Worm (Caenorhabditis elegans) whole organism, L4 larva: ENCODE results near the gene Y37H2A.14.
A peak's percentile ranks its signal among the peaks of the same experiment; 100 is the strongest.

Experiments used
- F10B5.3 ChIP-seq: sonication (generic microtip); optimal IDR thresholded peaks from 2 replicates; lab custom pipeline; 2016; ENCODE audit warnings: mild to moderate bottlenecking, missing genetic modification characterization, missing compliant biosample characterization
- F26F4.8 ChIP-seq: fragments of 200-800 bp; sonication (Bioruptor generic); conservative IDR thresholded peaks from 2 replicates; pipeline ENCODE4 v1.3.6; 2022; ENCODE audit warnings: missing genetic modification characterization, missing compliant biosample characterization
- F44E2.7 ChIP-seq: fragments of 200-800 bp; sonication (Bioruptor generic); IDR thresholded peaks from 2 replicates; pipeline ENCODE4 v2.1.2; 2022; ENCODE audit warnings: missing genetic modification characterization, missing compliant biosample characterization
- F49E8.2 ChIP-seq: sonication (generic microtip); optimal IDR thresholded peaks from 2 replicates; lab custom pipeline; 2016; ENCODE audit warnings: missing compliant biosample characterization, mild to moderate bottlenecking, missing genetic modification characterization, borderline replicate concordance
- R02D3.7 ChIP-seq: fragments of 150-350 bp; sonication (generic microtip); optimal IDR thresholded peaks from 3 replicates; lab custom pipeline; 2014; ENCODE audit warnings: missing biosample characterization, missing genetic modification characterization
- T26A8.4 ChIP-seq: fragments of 200-800 bp; sonication (Bioruptor generic); IDR thresholded peaks from 2 replicates; pipeline ENCODE4 v1.3.6; 2022; ENCODE audit warnings: missing genetic modification characterization, missing compliant biosample characterization
- ZK337.2 ChIP-seq: fragments of 200-800 bp; sonication (Bioruptor generic); IDR thresholded peaks from 2 replicates; pipeline ENCODE4 v1.3.6; 2022; ENCODE audit warnings: missing genetic modification reagents, missing genetic modification characterization, missing compliant biosample characterization
- ZK546.5 ChIP-seq, 2 experiments: sonication (generic microtip); optimal IDR thresholded peaks; 2 replicates each; lab custom pipeline; 2017; ENCODE audit warnings: missing biosample characterization in 2 of 2, missing genetic modification characterization in 2 of 2
- aha-1 ChIP-seq: fragments of 150-350 bp; peaks from one replicate; lab custom pipeline; 2014; ENCODE audit warnings: missing biosample characterization, missing genetic modification characterization
- arid-1 ChIP-seq: fragments of 200-800 bp; sonication (Bioruptor generic); conservative IDR thresholded peaks from 2 replicates; pipeline ENCODE4 v1.3.6; 2022; ENCODE audit warnings: missing genetic modification reagents, missing genetic modification characterization, missing compliant biosample characterization
- ctbp-1 ChIP-seq: fragments of 200-800 bp; sonication (Bioruptor generic); IDR thresholded peaks from 2 replicates; pipeline ENCODE4 v1.3.6; 2022; ENCODE audit warnings: missing genetic modification reagents, missing genetic modification characterization, missing compliant biosample characterization
- daf-19 ChIP-seq: fragments of 200-800 bp; sonication (Bioruptor generic); conservative IDR thresholded peaks from 2 replicates; pipeline ENCODE4 v1.3.6; 2022; ENCODE audit warnings: missing genetic modification characterization, missing compliant biosample characterization
- dpl-1 ChIP-seq: fragments of 150-350 bp; optimal IDR thresholded peaks from 2 replicates; lab custom pipeline; 2014; ENCODE audit warnings: missing biosample characterization, missing genetic modification reagents, missing genetic modification characterization
- fkh-10 ChIP-seq: fragments of 150-350 bp; optimal IDR thresholded peaks from 2 replicates; lab custom pipeline; 2014; ENCODE audit warnings: missing biosample characterization, missing genetic modification reagents, missing genetic modification characterization
- hlh-30 ChIP-seq: sonication (generic microtip); optimal IDR thresholded peaks from 2 replicates; lab custom pipeline; 2017; ENCODE audit warnings: antibody characterized with exemption, mild to moderate bottlenecking, missing genetic modification characterization, missing compliant biosample characterization; ENCODE audit not compliant: insufficient read depth
- hmg-1.1 ChIP-seq: fragments of 200-800 bp; sonication (Bioruptor generic); IDR thresholded peaks from 2 replicates; pipeline ENCODE4 v1.3.6; 2022; ENCODE audit warnings: missing genetic modification reagents, missing genetic modification characterization, missing compliant biosample characterization
- jun-1 ChIP-seq: fragments of 150-350 bp; optimal IDR thresholded peaks from 2 replicates; lab custom pipeline; 2014; ENCODE audit warnings: missing biosample characterization, missing genetic modification reagents, missing genetic modification characterization
- lin-38 ChIP-seq: fragments of 200-800 bp; sonication (Bioruptor generic); IDR thresholded peaks from 2 replicates; pipeline ENCODE4 v1.3.6; 2022; ENCODE audit warnings: missing genetic modification reagents, missing genetic modification characterization, missing compliant biosample characterization
- lsy-2 ChIP-seq, 2 experiments: fragments of 150-350 bp in 1 of 2; sonication (generic microtip) in 1 of 2; optimal IDR thresholded peaks; 2 replicates each; lab custom pipeline; 2014 to 2017; ENCODE audit warnings: missing biosample characterization in 2 of 2, missing genetic modification characterization in 2 of 2
- madf-5 ChIP-seq, 2 experiments: fragments of 200-800 bp; sonication (Bioruptor generic); IDR thresholded peaks; 2 replicates each; pipeline ENCODE4 v1.3.6; 2022; ENCODE audit warnings: missing compliant biosample characterization in 2 of 2, missing genetic modification characterization in 2 of 2
- mep-1 ChIP-seq: fragments of 150-350 bp; sonication (generic microtip); optimal IDR thresholded peaks from 3 replicates; lab custom pipeline; 2014; ENCODE audit warnings: missing biosample characterization, missing genetic modification characterization
- mes-2 ChIP-seq: sonication (generic microtip); optimal IDR thresholded peaks from 2 replicates; lab custom pipeline; 2016; ENCODE audit warnings: missing genotype, mild to moderate bottlenecking, missing genetic modification characterization, missing compliant biosample characterization; ENCODE audit not compliant: poor library complexity, severe bottlenecking
- nhr-10 ChIP-seq: fragments of 150-350 bp; optimal IDR thresholded peaks from 2 replicates; lab custom pipeline; 2014; ENCODE audit warnings: missing biosample characterization, missing genetic modification characterization
- nhr-102 ChIP-seq: sonication (generic microtip); optimal IDR thresholded peaks from 2 replicates; lab custom pipeline; 2016; ENCODE audit warnings: mild to moderate bottlenecking, missing genetic modification characterization, moderate library complexity, missing compliant biosample characterization
- nhr-111 ChIP-seq: fragments of 200-800 bp; sonication (Bioruptor generic); optimal IDR thresholded peaks from 2 replicates; lab custom pipeline; 2018; ENCODE audit warnings: mild to moderate bottlenecking, missing genetic modification characterization, missing compliant biosample characterization
- nhr-237 ChIP-seq: sonication (generic microtip); optimal IDR thresholded peaks from 2 replicates; lab custom pipeline; 2017; ENCODE audit warnings: missing biosample characterization, missing genetic modification characterization
- nhr-28 ChIP-seq: fragments of 150-350 bp; optimal IDR thresholded peaks from 2 replicates; lab custom pipeline; 2014; ENCODE audit warnings: missing biosample characterization, missing genetic modification characterization
- nhr-6 ChIP-seq: fragments of 150-350 bp; optimal IDR thresholded peaks from 2 replicates; lab custom pipeline; 2014; ENCODE audit warnings: missing biosample characterization, missing genetic modification characterization
- skn-1 ChIP-seq: fragments of 150-350 bp; optimal IDR thresholded peaks from 2 replicates; lab custom pipeline; 2014; ENCODE audit warnings: missing biosample characterization, missing genetic modification characterization
- tag-97 ChIP-seq: fragments of 200-800 bp; sonication (Bioruptor generic); IDR thresholded peaks from 2 replicates; pipeline ENCODE4 v1.3.6; 2022; ENCODE audit warnings: missing genetic modification characterization, missing compliant biosample characterization
- unc-62 ChIP-seq, 3 experiments: fragments of 150-350 bp in 1 of 3; sonication (generic microtip); optimal IDR thresholded peaks in 2 of 3; peaks in 1 of 3; 1 replicate in 1 of 3; 2 replicates in 2 of 3; lab custom pipeline; 2014 to 2017; ENCODE audit warnings: missing biosample characterization in 3 of 3, missing genetic modification characterization in 3 of 3, missing genetic modification reagents in 3 of 3, missing genotype in 1 of 3

Y37H2A.14 gene

DNA sequence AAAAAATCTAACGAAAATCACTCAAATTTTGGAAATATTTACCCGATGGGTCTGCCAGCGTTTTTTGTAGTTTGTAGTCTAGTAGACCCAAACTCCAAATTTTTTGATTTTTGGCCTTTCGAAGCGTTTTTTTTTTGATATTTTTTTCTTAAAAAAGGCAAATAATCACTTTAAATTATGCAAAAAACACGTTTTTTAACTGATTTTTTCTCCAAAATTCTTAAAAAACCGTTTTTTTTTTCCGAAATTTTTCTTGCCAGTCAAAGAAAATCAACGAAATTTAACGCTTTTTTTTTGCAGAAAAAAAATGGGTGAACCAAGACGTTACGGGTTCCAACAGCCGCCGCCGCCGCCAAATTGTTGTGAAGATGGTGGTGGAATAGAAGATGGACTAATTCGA, 35.6 kb upstream of the Y37H2A.14 start, which contains the start of gene Y37H2A.1:
Gene Y37H2A.1 (plus strand): TSS at position 301 of the 400 bp plus-strand sequence.
- TF ChIP-seq T26A8.4 (GFP tag; lab: Robert Waterston, UW) (no peak), R02D3.7 (tag; lab: Kevin White, UChicago) (no peak), nhr-237 (tag; lab: Kevin White, UChicago) (no peak), fkh-10 (no peak), unc-62 (GFP tag; optimal IDR thresholded peaks at IDR 0.05 in 1 of 2; lab: Kevin White, UChicago) (no peak), unc-62 (tag; optimal IDR thresholded peaks at IDR 0.05; lab: Kevin White, UChicago) (no peak), dpl-1 (GFP tag; lab: Kevin White, UChicago) (no peak), mep-1 (tag; lab: Kevin White, UChicago) (no peak), hmg-1.1 (no peak), lsy-2 (tag; optimal IDR thresholded peaks at IDR 0.05; lab: Kevin White, UChicago) (no peak)

DNA sequence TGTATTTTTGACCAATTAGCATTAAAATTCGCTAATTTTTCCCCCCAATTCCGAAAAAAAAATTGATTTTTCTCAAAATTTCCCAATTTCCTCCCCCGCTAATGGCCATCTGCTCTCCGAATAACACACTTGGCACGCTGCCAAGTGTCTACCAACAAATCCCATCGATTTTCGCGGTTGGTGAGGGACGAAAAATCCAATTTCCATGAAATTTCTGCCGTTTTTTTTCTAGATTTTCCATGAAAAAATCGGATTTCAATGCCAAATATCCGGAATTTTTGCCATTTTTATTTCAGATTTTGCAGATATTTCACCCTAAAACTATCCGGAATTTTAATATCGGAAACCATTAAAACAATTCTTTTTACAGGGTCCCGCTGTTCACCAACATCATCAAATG, 34.1 kb upstream of the Y37H2A.14 start:
- peak in 1 of 2 experiments; percentile 97 for TF ChIP-seq unc-62 (GFP tag; optimal IDR thresholded peaks at IDR 0.05 in 1 of 2; lab: Kevin White, UChicago)
- no peak for TF ChIP-seq unc-62 (tag; optimal IDR thresholded peaks at IDR 0.05; lab: Kevin White, UChicago)
- no peak for TF ChIP-seq nhr-28 (tag; lab: Kevin White, UChicago)

DNA sequence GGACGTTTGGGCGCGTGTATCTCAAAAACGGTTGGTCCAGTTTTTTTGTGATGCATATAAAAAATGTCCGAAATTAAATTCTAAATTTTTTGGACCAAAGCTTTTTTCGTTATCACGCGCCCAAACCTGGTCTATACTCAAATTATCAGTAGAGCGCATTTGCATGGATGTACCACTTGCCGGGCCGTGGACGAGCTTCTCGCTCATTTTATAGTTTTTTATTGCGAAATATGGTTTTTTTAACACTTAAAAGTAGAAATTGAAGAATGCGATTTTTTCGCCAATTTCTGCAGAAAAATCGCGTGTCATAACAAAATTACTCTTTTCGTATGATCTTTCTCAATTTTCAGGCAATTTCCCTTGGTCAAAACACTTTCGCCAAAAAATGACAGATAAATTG, 28.5 kb upstream of the Y37H2A.14 start:
- peak; percentile 45 for TF ChIP-seq mes-2 (tag; lab: Kevin White, UChicago)
- TF ChIP-seq lin-38: peak; percentile 92
- peak; percentile 34 for TF ChIP-seq aha-1 (tag; lab: Kevin White, UChicago)

DNA sequence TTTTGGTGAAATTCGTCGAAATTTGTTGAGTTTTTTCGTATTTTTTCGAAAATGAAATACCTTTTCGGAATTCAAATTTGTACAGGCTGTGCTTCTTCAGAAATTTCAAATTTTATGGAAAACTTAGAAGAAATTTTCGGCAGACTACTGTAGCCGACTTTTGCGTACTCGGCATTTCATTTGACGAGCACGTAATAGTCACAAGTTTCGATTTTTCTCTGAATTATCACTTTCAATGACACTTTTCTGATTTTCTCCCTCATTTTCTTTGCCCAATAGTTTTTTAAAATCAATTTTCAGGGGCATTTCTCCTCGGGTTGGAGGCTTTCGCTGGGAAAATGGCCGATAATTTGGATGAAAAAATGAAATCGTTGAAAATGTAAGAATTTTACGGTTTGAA, 19.9 kb upstream of the Y37H2A.14 start, which contains the start of gene fbxa-107:
Gene fbxa-107 (plus strand): TSS at position 301 of the 400 bp plus-strand sequence.
- no peak for TF ChIP-seq nhr-102 (tag; lab: Kevin White, UChicago)
- TF ChIP-seq nhr-6 (tag; lab: Kevin White, UChicago): no peak
- TF ChIP-seq F49E8.2 (tag; lab: Kevin White, UChicago): no peak
- TF ChIP-seq jun-1 (tag; lab: Kevin White, UChicago): no peak
- no peak for TF ChIP-seq hlh-30 (tag; lab: Kevin White, UChicago)
- no peak for TF ChIP-seq ZK546.5 (tag; optimal IDR thresholded peaks at IDR 0.05; lab: Kevin White, UChicago)
- TF ChIP-seq, all 104 proteins: peak for 0

DNA sequence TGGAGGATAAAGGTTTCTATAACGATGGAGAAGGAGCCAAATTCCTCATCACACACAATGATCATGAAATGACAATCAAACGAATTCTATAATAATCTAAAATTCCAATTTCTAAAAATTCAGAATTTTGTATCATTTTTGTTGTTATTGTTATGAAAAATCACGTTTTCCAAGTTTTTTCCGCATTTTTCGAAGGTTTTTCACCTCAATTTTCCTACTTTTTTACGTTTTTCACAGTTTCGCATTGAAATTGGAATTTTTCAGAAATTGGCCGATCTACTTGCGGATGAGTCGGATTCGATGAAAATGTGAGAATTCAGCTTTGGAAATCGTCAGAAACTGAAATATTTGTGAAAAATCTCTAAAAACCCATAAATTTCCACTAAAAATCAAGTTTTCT, 18.5 kb upstream of the Y37H2A.14 start, which contains the start of gene fbxa-210:
Gene fbxa-210 (plus strand): TSS at position 301 of the 400 bp plus-strand sequence.
- TF ChIP-seq nhr-28 (tag; lab: Kevin White, UChicago) (no peak), madf-5 (GFP tag; IDR thresholded peaks at IDR 0.05; lab: Robert Waterston, UW) (no peak), ctbp-1 (no peak), F44E2.7 (no peak), aha-1 (tag; lab: Kevin White, UChicago) (peak; percentile 34), tag-97 (GFP tag; lab: Robert Waterston, UW) (no peak)

DNA sequence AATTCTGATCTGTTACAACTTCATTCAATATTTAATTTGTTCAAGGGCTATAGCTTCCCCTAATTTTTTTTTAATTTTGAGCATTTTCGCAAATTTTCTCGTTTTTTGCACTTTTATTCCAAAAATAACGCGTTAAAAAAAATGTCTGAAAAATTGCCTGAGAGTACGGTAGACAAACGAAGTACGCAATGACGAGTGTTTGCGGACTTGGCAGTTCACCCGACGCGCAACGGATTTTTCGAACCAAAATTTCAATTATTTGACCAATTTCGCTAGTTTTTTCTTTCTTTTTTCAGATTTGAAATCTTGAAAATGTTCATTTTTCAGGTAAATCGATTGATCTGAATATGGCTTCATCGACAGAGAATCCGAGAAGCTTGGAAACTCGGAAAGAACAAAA, 16.4 kb upstream of the Y37H2A.14 start, which contains the start of gene fbxa-211:
Gene fbxa-211 (plus strand): TSS at position 328 of the 400 bp plus-strand sequence.
- TF ChIP-seq nhr-10 (no peak), ctbp-1 (no peak), ZK337.2 (GFP tag; lab: Robert Waterston, UW) (no peak), ZK546.5 (tag; optimal IDR thresholded peaks at IDR 0.05; lab: Kevin White, UChicago) (no peak), nhr-111 (no peak), lin-38 (0 out of 2 replicates have a peak, but pooled peaks have one; percentile 21), arid-1 (GFP tag; lab: Robert Waterston, UW) (no peak), aha-1 (tag; lab: Kevin White, UChicago) (peak; percentile 93), F26F4.8 (GFP tag; lab: Robert Waterston, UW) (no peak), R02D3.7 (tag; lab: Kevin White, UChicago) (no peak), F10B5.3 (tag; lab: Kevin White, UChicago) (no peak), skn-1 (tag; lab: Kevin White, UChicago) (no peak), daf-19 (GFP tag; lab: Robert Waterston, UW) (no peak)
